Worm (Caenorhabditis elegans): ENCODE measurements around the gene C25G4.2.

- TF ChIP-seq flt-1 (GFP tag; IDR thresholded peaks at IDR 0.05) = no peak
- TF ChIP-seq ref-1 (GFP tag; conservative IDR thresholded peaks at IDR 0.05) = no peak
Measured at ce11 chrIV:12467761-12468160, 23.9 kb upstream of the C25G4.2 start.
